Worm (Caenorhabditis elegans) whole organism, mixed stage, embryonic: ENCODE data around the gene D1046.18.
A peak's percentile ranks its signal among the peaks of the same experiment; 100 is the strongest.

ENCODE experiments used
- M03D4.4 ChIP-seq: sonication (generic microtip); optimal IDR thresholded peaks from 2 replicates; lab custom pipeline; 2017; ENCODE audit warnings: mild to moderate bottlenecking, missing genetic modification characterization, missing compliant biosample characterization
- bed-3 ChIP-seq: fragments of 200-800 bp; sonication (Bioruptor generic); optimal IDR thresholded peaks from 3 replicates; lab custom pipeline; 2018; ENCODE audit warnings: mild to moderate bottlenecking, missing genetic modification characterization, moderate library complexity, missing compliant biosample characterization
- blmp-1 ChIP-seq: fragments of 150-350 bp; optimal IDR thresholded peaks from 2 replicates; lab custom pipeline; 2014; ENCODE audit warnings: missing biosample characterization, missing genetic modification characterization
- ceh-39 ChIP-seq: fragments of 150-350 bp; optimal IDR thresholded peaks from 2 replicates; lab custom pipeline; 2014; ENCODE audit warnings: missing biosample characterization, missing genetic modification characterization
- ceh-43 ChIP-seq: fragments of 200-800 bp; sonication (Bioruptor generic); optimal IDR thresholded peaks from 2 replicates; lab custom pipeline; 2018; ENCODE audit warnings: mild to moderate bottlenecking, missing genetic modification characterization, moderate library complexity, missing compliant biosample characterization
- ceh-83 ChIP-seq: fragments of 200-800 bp; sonication (Bioruptor generic); optimal IDR thresholded peaks from 2 replicates; lab custom pipeline; 2018; ENCODE audit warnings: mild to moderate bottlenecking, missing genetic modification characterization, missing compliant biosample characterization
- ces-1 ChIP-seq: fragments of 150-350 bp; optimal IDR thresholded peaks from 2 replicates; lab custom pipeline; 2014; ENCODE audit warnings: missing biosample characterization, missing genetic modification reagents, missing genetic modification characterization
- cnd-1 ChIP-seq: fragments of 200-800 bp; sonication (Bioruptor generic); optimal IDR thresholded peaks from 2 replicates; lab custom pipeline; 2018; ENCODE audit warnings: mild to moderate bottlenecking, missing genetic modification characterization, missing compliant biosample characterization
- drap-1 ChIP-seq: fragments of 200-800 bp; sonication (Bioruptor generic); optimal IDR thresholded peaks from 3 replicates; lab custom pipeline; 2018; ENCODE audit warnings: mild to moderate bottlenecking, missing genetic modification characterization, missing compliant biosample characterization
- elt-1 ChIP-seq: sonication (generic microtip); optimal IDR thresholded peaks from 2 replicates; lab custom pipeline; 2017; ENCODE audit warnings: missing genetic modification characterization, mild to moderate bottlenecking, missing compliant biosample characterization, antibody characterized with exemption, moderate library complexity, borderline replicate concordance; ENCODE audit not compliant: insufficient read depth
- elt-3 ChIP-seq: fragments of 150-350 bp; optimal IDR thresholded peaks from 2 replicates; lab custom pipeline; 2014; ENCODE audit warnings: missing biosample characterization, missing genetic modification characterization
- flh-1 ChIP-seq: fragments of 200-800 bp; sonication (Bioruptor generic); optimal IDR thresholded peaks from 2 replicates; lab custom pipeline; 2018; ENCODE audit warnings: mild to moderate bottlenecking, missing genetic modification characterization, moderate library complexity, missing compliant biosample characterization
- ham-2 ChIP-seq: fragments of 200-800 bp; sonication (Bioruptor generic); optimal IDR thresholded peaks from 2 replicates; lab custom pipeline; 2018; ENCODE audit warnings: mild to moderate bottlenecking, missing genetic modification characterization, missing compliant biosample characterization
- hlh-1 ChIP-seq: fragments of 150-350 bp; optimal IDR thresholded peaks from 2 replicates; lab custom pipeline; 2014; ENCODE audit warnings: missing biosample characterization, missing genetic modification reagents, missing genetic modification characterization
- lin-13 ChIP-seq: fragments of 150-350 bp; optimal IDR thresholded peaks from 2 replicates; lab custom pipeline; 2014; ENCODE audit warnings: missing biosample characterization, missing genetic modification characterization
- lin-32 ChIP-seq: fragments of 200-800 bp; sonication (Bioruptor generic); optimal IDR thresholded peaks from 2 replicates; lab custom pipeline; 2018; ENCODE audit warnings: mild to moderate bottlenecking, missing genetic modification characterization, missing compliant biosample characterization
- lsy-2 ChIP-seq: fragments of 150-350 bp; optimal IDR thresholded peaks from 2 replicates; lab custom pipeline; 2014; ENCODE audit warnings: missing biosample characterization, missing genetic modification characterization
- mab-5 ChIP-seq: fragments of 150-350 bp; optimal IDR thresholded peaks from 2 replicates; lab custom pipeline; 2014; ENCODE audit warnings: missing biosample characterization, missing genetic modification characterization
- mep-1 ChIP-seq: fragments of 150-350 bp; optimal IDR thresholded peaks from 2 replicates; lab custom pipeline; 2017; ENCODE audit warnings: missing biosample characterization, missing genetic modification reagents, missing genetic modification characterization, inconsistent platforms
- mls-2 ChIP-seq: sonication (generic microtip); optimal IDR thresholded peaks from 2 replicates; lab custom pipeline; 2016; ENCODE audit warnings: mild to moderate bottlenecking, missing genetic modification characterization, moderate library complexity, missing compliant biosample characterization
- nhr-12 ChIP-seq: fragments of 150-350 bp; optimal IDR thresholded peaks from 2 replicates; lab custom pipeline; 2014; ENCODE audit warnings: missing biosample characterization, missing genetic modification characterization
- nhr-2 ChIP-seq: fragments of 150-350 bp; optimal IDR thresholded peaks from 2 replicates; lab custom pipeline; 2014; ENCODE audit warnings: missing biosample characterization, missing genetic modification characterization
- nhr-237 ChIP-seq: fragments of 150-350 bp; optimal IDR thresholded peaks from 2 replicates; lab custom pipeline; 2014; ENCODE audit warnings: missing biosample characterization, missing genetic modification characterization
- nhr-28 ChIP-seq: fragments of 150-350 bp; optimal IDR thresholded peaks from 2 replicates; lab custom pipeline; 2014; ENCODE audit warnings: missing biosample characterization, missing genetic modification characterization
- nhr-76 ChIP-seq: sonication (generic microtip); optimal IDR thresholded peaks from 2 replicates; lab custom pipeline; 2017; ENCODE audit warnings: missing biosample characterization, missing genetic modification characterization
- pha-4 ChIP-seq: fragments of 150-350 bp; optimal IDR thresholded peaks from 2 replicates; lab custom pipeline; 2018; ENCODE audit warnings: missing biosample characterization, missing genetic modification reagents, missing genetic modification characterization
- sem-2 ChIP-seq: fragments of 200-800 bp; sonication (Bioruptor generic); optimal IDR thresholded peaks from 2 replicates; lab custom pipeline; 2018; ENCODE audit warnings: mild to moderate bottlenecking, missing genetic modification characterization, missing compliant biosample characterization
- snpc-4 ChIP-seq: fragments of 150-350 bp; optimal IDR thresholded peaks from 2 replicates; lab custom pipeline; 2014; ENCODE audit warnings: missing biosample characterization, missing genetic modification characterization
- sptf-1 ChIP-seq: sonication (generic microtip); optimal IDR thresholded peaks from 2 replicates; lab custom pipeline; 2017; ENCODE audit warnings: mild to moderate bottlenecking, missing genetic modification characterization, moderate library complexity, missing compliant biosample characterization
- tbx-8 ChIP-seq: fragments of 200-800 bp; sonication (Bioruptor generic); optimal IDR thresholded peaks from 2 replicates; lab custom pipeline; 2018; ENCODE audit warnings: mild to moderate bottlenecking, missing genetic modification characterization, moderate library complexity, missing compliant biosample characterization
- unc-120 ChIP-seq: sonication (generic microtip); optimal IDR thresholded peaks from 2 replicates; lab custom pipeline; 2017; ENCODE audit warnings: missing genetic modification characterization, missing compliant biosample characterization; ENCODE audit not compliant: poor library complexity, severe bottlenecking
- unc-39 ChIP-seq: fragments of 150-350 bp; optimal IDR thresholded peaks from 2 replicates; lab custom pipeline; 2014; ENCODE audit warnings: missing biosample characterization, missing genetic modification characterization
- unc-62 ChIP-seq: fragments of 150-350 bp; optimal IDR thresholded peaks from 2 replicates; lab custom pipeline; 2014; ENCODE audit warnings: missing biosample characterization, missing genetic modification reagents, missing genetic modification characterization
- zip-8 ChIP-seq: fragments of 150-350 bp; optimal IDR thresholded peaks from 2 replicates; lab custom pipeline; 2014; ENCODE audit warnings: missing biosample characterization, missing genetic modification characterization
- ztf-11 ChIP-seq: fragments of 150-350 bp; optimal IDR thresholded peaks from 2 replicates; lab custom pipeline; 2014; ENCODE audit warnings: missing biosample characterization, missing genetic modification characterization

D1046.18 gene

DNA sequence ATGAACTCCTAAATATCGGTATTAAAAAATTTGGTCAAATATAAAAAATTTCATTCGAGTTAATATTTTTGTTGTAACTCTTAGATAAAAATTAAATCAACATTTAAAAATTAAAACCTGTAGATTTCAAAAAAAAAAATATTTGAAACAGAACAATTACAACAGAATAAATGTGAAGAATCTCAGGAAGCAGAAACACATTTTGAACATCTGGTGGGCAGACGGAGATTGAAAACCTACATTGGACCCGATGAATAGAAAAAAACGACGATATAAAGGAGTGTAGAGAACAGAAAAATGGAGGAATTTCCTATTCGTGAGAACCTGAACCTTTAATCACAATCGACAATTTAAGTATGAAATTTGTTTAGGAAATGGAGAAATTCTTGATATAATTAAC is 5.9 kb upstream of the D1046.18 start:
- TF ChIP-seq lsy-2 (tag; lab: Kevin White, UChicago): no peak
- TF ChIP-seq unc-120 (tag; lab: Kevin White, UChicago): no peak
- no peak for TF ChIP-seq unc-62 (GFP tag; lab: Kevin White, UChicago)
- no peak for TF ChIP-seq nhr-2
- TF ChIP-seq unc-39 (tag; lab: Kevin White, UChicago): no peak
- no peak for TF ChIP-seq sem-2
- TF ChIP-seq mep-1 (tag; lab: Kevin White, UChicago): no peak
- no peak for TF ChIP-seq cnd-1 (tag; lab: Kevin White, UChicago)
- TF ChIP-seq ces-1 (GFP tag; lab: Kevin White, UChicago): no peak
- no peak for TF ChIP-seq ceh-43 (GFP tag; lab: Kevin White, UChicago)
- TF ChIP-seq snpc-4 (tag; lab: Kevin White, UChicago): no peak
- TF ChIP-seq nhr-237 (tag; lab: Kevin White, UChicago): no peak
- no peak for TF ChIP-seq mls-2 (tag; lab: Kevin White, UChicago)
- no peak for TF ChIP-seq lin-32
- no peak for TF ChIP-seq lin-13 (tag; lab: Kevin White, UChicago)
- no peak for TF ChIP-seq nhr-12 (tag; lab: Kevin White, UChicago)

- no peak for TF ChIP-seq pha-4 (tag; lab: Kevin White, UChicago)
- TF ChIP-seq ceh-83 (GFP tag; lab: Kevin White, UChicago): no peak
- no peak for TF ChIP-seq nhr-76 (tag; lab: Kevin White, UChicago)
- peak; percentile 12 for TF ChIP-seq lsy-2 (tag; lab: Kevin White, UChicago)
- TF ChIP-seq mab-5 (tag; lab: Kevin White, UChicago): no peak
- peak; percentile 30 for TF ChIP-seq ceh-39 (tag; lab: Kevin White, UChicago)
- peak; percentile 53 for TF ChIP-seq ces-1 (GFP tag; lab: Kevin White, UChicago)
These were observed 4.1 kb upstream of the D1046.18 start, which contains the start of the genes D1046.2 and cfim-2 for ce11 chrIV:8925990-8926389. TSS of gene D1046.2 (minus strand) at chrIV:8926067. TSS of gene cfim-2 (plus strand) at chrIV:8926324.

- TF ChIP-seq lsy-2 (tag; lab: Kevin White, UChicago) (no peak), ham-2 (GFP tag; lab: Kevin White, UChicago) (no peak), ceh-43 (GFP tag; lab: Kevin White, UChicago) (no peak), drap-1 (GFP tag; lab: Kevin White, UChicago) (no peak), sptf-1 (tag; lab: Kevin White, UChicago) (no peak)
These were observed 3.5 kb upstream of the D1046.18 start for ce11 chrIV:8926511-8926910.

- TF ChIP-seq ceh-83 (GFP tag; lab: Kevin White, UChicago) (peak; percentile 98), mep-1 (tag; lab: Kevin White, UChicago) (peak; percentile 58), M03D4.4 (tag; lab: Kevin White, UChicago) (peak; percentile 97), nhr-28 (tag; lab: Kevin White, UChicago) (peak; percentile 58), ztf-11 (peak; percentile 62), mab-5 (tag; lab: Kevin White, UChicago) (peak; percentile 34), pha-4 (tag; lab: Kevin White, UChicago) (peak; percentile 68), elt-3 (peak; percentile 64), blmp-1 (tag; lab: Kevin White, UChicago) (no peak), sem-2 (peak; percentile 96), lsy-2 (tag; lab: Kevin White, UChicago) (peak; percentile 43), ceh-39 (tag; lab: Kevin White, UChicago) (no peak), unc-120 (tag; lab: Kevin White, UChicago) (peak; percentile 92), tbx-8 (GFP tag; lab: Kevin White, UChicago) (peak; percentile 94), snpc-4 (tag; lab: Kevin White, UChicago) (no peak), flh-1 (GFP tag; lab: Kevin White, UChicago) (peak; percentile 95), nhr-12 (tag; lab: Kevin White, UChicago) (no peak), unc-39 (tag; lab: Kevin White, UChicago) (no peak), zip-8 (tag; lab: Kevin White, UChicago) (no peak), ceh-43 (GFP tag; lab: Kevin White, UChicago) (peak; percentile 97), ces-1 (GFP tag; lab: Kevin White, UChicago) (peak; percentile 4), hlh-1 (tag; lab: Kevin White, UChicago) (peak; percentile 74), sptf-1 (tag; lab: Kevin White, UChicago) (peak; percentile 99), nhr-76 (tag; lab: Kevin White, UChicago) (peak; percentile 28), ham-2 (GFP tag; lab: Kevin White, UChicago) (peak; percentile 96), nhr-237 (tag; lab: Kevin White, UChicago) (peak; percentile 57), lin-13 (tag; lab: Kevin White, UChicago) (peak; percentile 59), nhr-2 (peak; percentile 10), drap-1 (GFP tag; lab: Kevin White, UChicago) (peak; percentile 97), elt-1 (tag; lab: Kevin White, UChicago) (no peak), lin-32 (peak; percentile 96), cnd-1 (tag; lab: Kevin White, UChicago) (peak; percentile 98), unc-62 (GFP tag; lab: Kevin White, UChicago) (peak; percentile 84), mls-2 (tag; lab: Kevin White, UChicago) (peak; percentile 98), bed-3 (GFP tag; lab: Kevin White, UChicago) (peak; percentile 94)
These were observed 2.9 kb upstream of the D1046.18 start for ce11 chrIV:8927093-8927492.
